Worm (Caenorhabditis elegans) whole organism, dauer: Measurements from ENCODE around the gene C16B8.4.

Source experiments
- unc-62 ChIP-seq: sonication (generic microtip); optimal IDR thresholded peaks from 2 replicates; lab custom pipeline; 2017; ENCODE audit warnings: missing biosample characterization, missing genetic modification reagents, missing genetic modification characterization

C16B8.4 gene

DNA sequence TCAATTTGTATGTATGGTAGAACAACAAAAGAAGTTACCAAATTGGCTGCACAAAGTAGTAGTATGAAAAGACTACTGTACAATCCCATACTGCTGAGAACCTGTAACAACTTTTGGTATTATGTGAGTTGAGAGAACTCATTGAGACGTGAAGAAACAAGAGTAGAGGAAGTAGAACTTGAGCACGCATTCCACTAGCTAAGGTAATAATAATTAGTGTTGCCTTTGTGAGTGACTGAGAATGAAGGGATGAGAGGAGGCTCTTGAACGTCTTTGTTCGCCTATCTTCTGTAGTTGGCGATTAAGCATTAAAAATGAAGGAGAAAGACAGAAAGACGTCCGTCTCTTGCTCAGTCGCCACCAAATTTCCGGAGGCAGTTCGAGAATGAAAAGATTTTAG lies at the start of gene C16B8.4:
Gene C16B8.4 (minus strand): TSS at position 101 of the 400 bp plus-strand sequence.
- no peak for TF ChIP-seq unc-62 (GFP tag; lab: Kevin White, UChicago)

DNA sequence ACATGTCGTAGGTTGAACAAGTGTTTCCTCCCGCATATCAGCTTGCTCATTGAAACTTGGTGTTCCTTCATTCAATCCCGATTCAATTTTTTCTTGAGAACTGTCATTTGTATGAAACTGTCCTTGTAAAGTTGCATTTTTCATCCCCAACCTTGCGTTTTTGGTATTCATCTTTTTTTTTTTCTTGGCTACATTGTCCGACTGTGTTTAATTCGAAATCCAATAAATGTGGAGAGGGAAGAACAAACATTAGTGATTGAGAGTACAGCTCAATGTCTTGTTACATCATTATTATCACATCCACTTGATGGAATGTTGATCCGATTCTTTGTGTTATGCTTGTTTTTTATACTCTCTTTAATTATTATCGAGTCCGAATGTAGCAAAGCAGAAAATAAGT lies 48.5 kb upstream of the C16B8.4 start, which contains the start of gene acr-10:
Gene acr-10 (plus strand): TSS at position 301 of the 400 bp plus-strand sequence.
- no peak for TF ChIP-seq unc-62 (GFP tag; lab: Kevin White, UChicago)

DNA sequence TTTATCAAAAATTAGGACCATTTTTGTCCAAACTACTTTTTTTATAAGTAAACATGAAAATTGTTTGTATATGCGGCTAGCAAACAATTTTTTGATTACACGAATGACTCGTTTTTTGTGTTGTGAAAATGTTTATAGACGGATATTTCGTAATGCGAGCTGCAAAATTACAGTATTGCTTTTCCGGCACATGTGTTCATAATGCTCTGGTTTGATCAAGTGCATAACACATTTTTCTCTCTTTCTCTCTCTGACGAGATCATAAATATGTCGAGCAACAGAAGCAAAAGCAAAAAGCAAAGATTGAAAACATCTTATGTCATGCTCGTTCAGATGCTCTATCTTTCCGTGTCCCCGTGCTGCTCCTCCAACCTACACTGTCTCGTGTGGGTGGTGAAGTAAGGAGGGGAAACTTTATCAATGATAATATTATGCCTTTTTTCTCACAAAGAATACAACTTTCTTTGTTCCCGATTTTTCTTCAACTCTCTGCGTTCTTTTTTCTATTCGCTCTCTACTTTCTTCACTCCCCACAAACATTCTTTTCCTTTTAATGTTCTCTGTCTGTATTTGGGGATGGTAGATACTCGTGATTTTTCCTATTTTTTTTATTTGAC lies 45.2 kb upstream of the C16B8.4 start:
- no peak for TF ChIP-seq unc-62 (GFP tag; lab: Kevin White, UChicago)

DNA sequence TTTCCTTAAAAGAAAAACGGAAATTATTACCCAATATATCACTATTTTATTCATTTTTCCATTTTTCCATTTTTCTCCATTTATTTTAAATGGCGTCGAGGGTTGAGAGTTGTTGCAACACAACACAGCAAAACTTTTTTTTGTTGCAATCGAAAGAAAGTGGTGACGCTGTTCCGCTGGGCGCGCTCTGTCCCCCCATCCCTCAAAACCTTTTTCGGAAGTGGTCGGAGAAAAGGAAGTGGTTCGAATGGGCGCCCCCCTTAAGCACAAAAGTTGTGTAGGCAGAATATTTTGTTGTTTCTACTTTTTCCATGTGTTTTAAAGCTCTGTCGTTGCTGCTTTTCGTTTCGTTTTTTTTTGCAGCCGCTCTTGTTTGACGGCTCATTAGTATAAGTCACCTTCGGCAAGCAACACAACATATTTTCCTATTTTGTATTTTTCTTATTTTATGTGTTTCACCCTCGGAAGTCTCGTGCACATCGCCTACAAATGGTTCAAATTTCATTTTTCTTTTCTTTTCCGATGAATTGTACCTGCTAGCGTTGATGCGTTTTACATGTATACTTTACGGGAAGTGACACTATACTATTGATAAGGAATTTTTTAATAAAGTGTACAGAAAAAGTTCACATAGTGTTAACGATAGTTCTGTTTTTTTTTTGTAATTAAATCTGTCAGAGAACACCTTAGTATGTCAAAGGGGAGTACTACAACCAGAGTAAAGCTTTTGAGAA lies 44.3 kb upstream of the C16B8.4 start:
- TF ChIP-seq unc-62 (GFP tag; lab: Kevin White, UChicago): no peak

DNA sequence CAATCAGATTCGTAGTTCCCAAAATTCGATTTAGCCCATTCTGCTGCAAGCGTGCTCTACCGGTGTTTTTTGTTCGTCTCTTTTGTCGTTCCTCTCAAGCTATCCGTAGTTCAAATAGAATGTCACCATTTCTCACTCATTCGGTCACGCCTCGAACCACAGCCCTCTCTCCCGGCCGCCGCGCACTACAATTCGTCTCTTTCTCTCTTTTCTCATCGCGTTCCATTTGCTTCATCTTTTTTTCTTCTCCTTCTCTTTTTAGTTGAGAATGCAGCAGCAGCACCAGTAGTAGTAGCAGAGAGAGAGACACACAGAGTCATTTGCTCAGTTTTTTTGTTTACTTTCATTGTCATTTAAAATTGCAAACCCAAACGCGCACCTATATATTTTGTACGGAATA lies 42.7 kb upstream of the C16B8.4 start, which contains the start of gene hrg-1:
Gene hrg-1 (minus strand): TSS at position 109 of the 400 bp plus-strand sequence.
- no peak for TF ChIP-seq unc-62 (GFP tag; lab: Kevin White, UChicago)

DNA sequence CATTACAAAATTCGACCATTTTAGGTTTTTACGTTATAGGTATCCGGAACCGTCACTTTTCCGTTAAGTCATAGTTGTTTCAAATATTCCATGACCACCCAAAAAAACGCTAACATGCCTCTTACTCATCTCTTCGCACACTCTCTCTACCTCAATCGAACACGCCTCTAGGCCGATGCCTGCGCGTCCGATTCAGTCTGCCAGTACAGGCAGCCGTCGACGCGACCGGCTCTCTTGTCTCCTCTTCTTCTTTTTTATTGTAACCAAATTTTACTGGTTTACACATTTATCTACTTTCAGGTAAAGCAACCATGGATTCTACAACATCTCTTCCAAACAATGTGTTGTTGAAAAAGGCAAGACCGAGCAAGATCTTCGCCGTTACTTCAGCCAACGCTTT lies 38.5 kb upstream of the C16B8.4 start, which contains the start of gene mop-25.1:
Gene mop-25.1 (plus strand): TSS at position 301 of the 400 bp plus-strand sequence.
- TF ChIP-seq unc-62 (GFP tag; lab: Kevin White, UChicago): no peak

DNA sequence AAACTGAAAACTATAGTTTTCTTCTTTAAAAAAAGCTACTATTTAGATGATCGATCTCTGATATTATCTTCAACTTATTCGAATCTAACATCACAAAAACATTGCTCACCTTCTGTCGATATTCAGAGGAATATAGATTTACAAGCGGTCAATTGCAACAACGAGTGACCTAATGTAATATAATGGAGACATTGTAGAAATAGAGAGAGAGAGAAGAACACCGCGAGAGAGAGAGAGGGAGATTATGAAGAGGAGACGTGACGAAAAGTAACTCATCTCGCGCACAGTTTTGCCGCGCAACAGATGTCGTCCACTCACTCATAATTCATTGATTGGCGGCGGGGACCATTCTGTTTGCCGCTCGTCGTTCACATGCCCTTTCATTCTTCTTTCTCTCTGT lies 36.9 kb upstream of the C16B8.4 start:
- TF ChIP-seq unc-62 (GFP tag; lab: Kevin White, UChicago): no peak

DNA sequence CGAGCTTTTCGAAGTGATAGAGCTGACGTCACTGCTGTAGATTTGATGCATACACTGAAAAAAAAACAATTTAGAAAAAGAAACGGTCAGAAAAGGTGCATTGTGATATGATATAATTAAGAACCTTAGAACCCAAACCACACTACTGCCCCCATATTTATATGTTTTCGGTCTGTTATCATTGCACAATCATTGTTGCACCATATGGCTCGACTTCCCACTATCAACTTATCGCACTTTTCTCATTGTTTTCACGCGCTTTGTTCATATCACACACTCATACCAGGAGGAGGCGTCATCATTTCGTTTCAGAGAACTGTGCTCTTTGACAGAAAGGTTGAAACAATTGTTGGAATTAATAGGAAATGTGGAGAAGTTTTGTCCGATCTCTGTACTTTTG lies 35.5 kb upstream of the C16B8.4 start:
- TF ChIP-seq unc-62 (GFP tag; lab: Kevin White, UChicago): no peak

DNA sequence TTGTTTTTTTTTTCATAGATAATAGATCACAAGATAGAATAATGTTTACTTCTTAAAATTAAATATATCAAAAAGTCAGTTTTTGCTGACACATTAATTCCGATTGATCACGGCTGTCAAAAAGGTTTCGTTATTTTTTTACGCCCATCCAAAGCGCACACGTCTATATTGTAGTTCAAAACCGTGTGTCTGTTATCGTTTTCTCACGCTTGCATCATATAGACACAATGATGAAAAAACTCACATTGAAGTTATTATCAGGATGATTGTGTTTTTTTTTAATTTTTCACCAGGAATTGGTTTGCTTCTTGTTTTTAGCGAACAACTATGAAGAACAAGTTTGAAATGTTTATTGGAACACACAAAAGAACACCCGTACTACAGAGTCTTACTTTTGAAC lies 34.3 kb upstream of the C16B8.4 start:
- no peak for TF ChIP-seq unc-62 (GFP tag; lab: Kevin White, UChicago)

DNA sequence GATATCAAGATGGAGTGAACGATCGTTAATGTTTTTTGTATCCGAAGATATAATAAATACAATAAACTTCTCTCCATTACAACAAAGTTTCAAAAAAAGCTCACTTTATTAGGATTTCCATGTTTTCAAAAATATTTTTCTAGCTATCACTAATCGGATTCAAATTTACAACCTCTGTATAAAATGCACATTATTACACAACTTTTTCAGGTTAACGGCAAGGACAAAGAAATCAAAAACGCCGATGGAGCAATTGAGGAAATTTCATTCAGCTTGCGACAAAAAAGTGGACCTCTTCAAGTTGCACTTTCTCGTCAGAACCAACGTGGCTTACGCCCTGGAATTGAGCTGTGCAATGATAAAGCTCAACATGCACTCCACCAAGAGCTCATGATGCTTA lies 33.5 kb upstream of the C16B8.4 start:
- no peak for TF ChIP-seq unc-62 (GFP tag; lab: Kevin White, UChicago)

DNA sequence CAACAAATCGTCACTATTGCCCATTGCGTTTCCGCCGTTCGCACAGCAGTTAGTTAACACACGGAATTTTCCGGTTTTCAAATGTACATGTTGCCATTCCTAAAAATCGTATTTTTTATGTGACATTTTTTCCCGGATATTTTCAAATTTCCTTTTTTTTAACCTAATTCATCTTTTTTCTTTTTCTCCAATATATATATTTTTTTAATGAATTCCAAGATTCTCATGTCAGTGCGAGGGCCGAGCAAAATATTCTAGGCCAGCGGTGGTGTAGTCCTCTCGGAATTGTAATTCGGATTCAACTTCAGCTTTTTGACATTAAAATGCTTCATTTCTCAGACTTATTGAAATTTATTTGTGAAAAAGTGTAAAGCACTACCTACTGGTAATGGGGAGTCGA lies 31.6 kb upstream of the C16B8.4 start, which contains the start of gene R02E12.4:
Gene R02E12.4 (plus strand): TSS at position 301 of the 400 bp plus-strand sequence.
- TF ChIP-seq unc-62 (GFP tag; lab: Kevin White, UChicago): no peak

DNA sequence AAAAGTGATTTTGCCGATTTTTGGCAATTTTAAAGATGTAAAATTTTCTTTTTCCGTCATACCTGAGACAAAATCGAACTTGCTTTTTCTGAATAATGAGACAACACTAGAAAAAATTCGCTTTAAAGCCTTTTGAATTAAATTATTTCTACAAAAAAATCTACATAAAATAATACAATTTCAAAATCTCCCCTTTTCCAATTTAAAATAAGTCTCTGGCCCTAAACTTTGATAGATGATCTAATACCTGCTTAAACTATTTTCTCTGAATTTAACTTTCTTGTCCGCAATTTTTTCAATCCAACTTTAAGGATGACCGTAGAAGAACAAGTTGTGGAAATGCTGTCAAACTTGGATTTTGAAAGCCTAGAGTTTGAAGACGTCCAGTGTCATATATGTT lies 29.8 kb upstream of the C16B8.4 start, which contains the start of gene R02E12.12:
Gene R02E12.12 (plus strand): TSS at position 301 of the 400 bp plus-strand sequence.
- TF ChIP-seq unc-62 (GFP tag; lab: Kevin White, UChicago): no peak

DNA sequence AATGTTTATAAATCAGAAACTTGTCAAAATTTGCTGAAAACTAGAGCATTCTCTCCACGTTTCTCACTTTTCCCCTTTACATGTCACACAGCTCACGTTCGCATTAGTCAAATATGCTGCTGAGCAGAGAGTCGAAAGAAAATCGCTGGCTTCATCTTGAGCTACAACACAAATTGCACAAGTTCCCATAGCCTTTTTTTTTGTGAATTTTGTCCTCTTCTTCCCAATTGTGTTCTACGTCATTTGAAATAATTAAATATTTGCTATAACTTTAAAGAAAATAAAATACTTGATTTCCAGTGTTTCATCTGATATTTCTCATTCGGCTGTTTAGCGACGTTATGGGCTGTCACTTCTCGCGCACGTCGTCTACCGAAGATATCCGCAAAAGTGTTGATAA lies 23.6 kb upstream of the C16B8.4 start, which contains the start of gene R02E12.5:
Gene R02E12.5 (plus strand): TSS at position 301 of the 400 bp plus-strand sequence.
- TF ChIP-seq unc-62 (GFP tag; lab: Kevin White, UChicago): no peak

DNA sequence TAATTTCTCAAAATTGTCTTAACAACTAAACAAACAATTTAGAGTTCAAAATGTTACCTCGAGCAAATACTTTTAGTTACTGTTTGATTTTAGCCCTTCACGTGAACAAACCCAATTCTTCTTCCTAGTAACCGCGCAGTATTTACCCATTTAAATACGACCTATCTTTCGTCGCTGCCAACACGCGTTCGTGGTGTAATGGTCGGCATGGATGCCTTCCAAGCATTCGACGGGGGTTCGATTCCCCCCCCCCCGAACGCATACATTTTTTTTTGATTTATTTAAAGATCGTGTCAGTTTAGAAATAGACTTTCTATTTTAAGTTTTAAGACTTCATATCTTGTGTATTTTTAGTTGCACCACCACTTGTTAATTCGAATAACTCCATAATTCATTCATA lies 21.0 kb upstream of the C16B8.4 start:
- TF ChIP-seq unc-62 (GFP tag; lab: Kevin White, UChicago): no peak

DNA sequence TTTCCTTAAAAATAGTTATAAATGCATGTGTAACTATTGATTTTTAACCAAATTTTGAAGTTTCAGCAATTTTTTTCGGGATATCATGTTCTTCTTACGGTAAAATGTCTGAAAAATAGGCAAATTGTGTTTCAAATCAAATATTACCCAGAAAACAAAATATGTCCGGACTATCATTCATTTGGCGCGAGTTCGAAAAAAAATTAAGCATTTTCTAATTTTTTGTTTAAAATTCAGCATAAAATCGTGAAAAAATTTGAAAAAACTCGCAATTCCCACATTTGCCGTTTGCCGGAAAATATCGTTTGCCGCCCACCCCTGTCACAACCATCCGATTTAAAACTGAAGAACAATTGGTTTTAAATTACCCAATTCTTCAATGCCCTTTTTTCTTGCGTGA lies 18.2 kb upstream of the C16B8.4 start:
- TF ChIP-seq unc-62 (GFP tag; lab: Kevin White, UChicago): no peak

DNA sequence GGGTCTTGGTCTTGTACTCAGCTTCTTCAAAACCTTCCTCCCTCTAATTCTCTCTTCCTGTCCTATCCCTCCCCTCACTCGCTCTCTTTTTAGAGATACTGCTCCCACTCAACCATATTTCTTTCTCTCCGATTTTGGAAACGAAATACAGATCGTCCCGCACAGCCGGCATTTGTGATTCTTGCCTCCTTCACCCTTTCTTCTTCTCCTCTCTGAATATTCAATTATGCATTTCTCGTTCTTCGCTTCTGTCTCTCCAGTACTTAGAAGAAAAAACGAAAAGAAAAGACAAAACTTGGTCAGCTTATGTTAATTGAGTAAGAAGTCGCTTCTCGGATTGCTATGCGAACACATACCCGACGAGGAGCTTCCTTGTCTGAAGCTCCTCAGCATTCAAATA lies 17.5 kb upstream of the C16B8.4 start:
- no peak for TF ChIP-seq unc-62 (GFP tag; lab: Kevin White, UChicago)
